Worm (Caenorhabditis elegans) whole organism, L4 larva: ENCODE measurements around the gene pno-1.
A peak's percentile ranks its signal among the peaks of the same experiment; 100 is the strongest.

ENCODE experiments used
- F10B5.3 ChIP-seq: sonication (generic microtip); optimal IDR thresholded peaks from 2 replicates; lab custom pipeline; 2016; ENCODE audit warnings: mild to moderate bottlenecking, missing genetic modification characterization, missing compliant biosample characterization
- F26F4.8 ChIP-seq: fragments of 200-800 bp; sonication (Bioruptor generic); conservative IDR thresholded peaks from 2 replicates; pipeline ENCODE4 v1.3.6; 2022; ENCODE audit warnings: missing genetic modification characterization, missing compliant biosample characterization
- F37D6.2 ChIP-seq: sonication (generic microtip); optimal IDR thresholded peaks from 2 replicates; lab custom pipeline; 2016; ENCODE audit warnings: mild to moderate bottlenecking, missing genetic modification characterization, missing compliant biosample characterization
- F44E2.7 ChIP-seq: fragments of 200-800 bp; sonication (Bioruptor generic); IDR thresholded peaks from 2 replicates; pipeline ENCODE4 v2.1.2; 2022; ENCODE audit warnings: missing genetic modification characterization, missing compliant biosample characterization
- F49E8.2 ChIP-seq: sonication (generic microtip); optimal IDR thresholded peaks from 2 replicates; lab custom pipeline; 2016; ENCODE audit warnings: missing compliant biosample characterization, mild to moderate bottlenecking, missing genetic modification characterization, borderline replicate concordance
- R02D3.7 ChIP-seq: fragments of 150-350 bp; sonication (generic microtip); optimal IDR thresholded peaks from 3 replicates; lab custom pipeline; 2014; ENCODE audit warnings: missing biosample characterization, missing genetic modification characterization
- Y105C5A.15 ChIP-seq: fragments of 200-800 bp; sonication (Bioruptor generic); IDR thresholded peaks from 2 replicates; pipeline ENCODE4 v1.3.6; 2022; ENCODE audit warnings: missing genetic modification characterization, missing compliant biosample characterization
- Y48G9A.11 ChIP-seq: fragments of 200-800 bp; sonication (Bioruptor generic); IDR thresholded peaks from 2 replicates; pipeline ENCODE4 v1.3.6; 2022; ENCODE audit warnings: missing genetic modification reagents, missing genetic modification characterization, missing compliant biosample characterization
- Y5F2A.4 ChIP-seq: fragments of 200-800 bp; sonication (Bioruptor generic); optimal IDR thresholded peaks from 2 replicates; lab custom pipeline; 2018; ENCODE audit warnings: mild to moderate bottlenecking, missing genetic modification characterization, missing compliant biosample characterization
- Y75B8A.6 ChIP-seq: fragments of 200-800 bp; sonication (Bioruptor generic); IDR thresholded peaks from 2 replicates; pipeline ENCODE4 v1.3.6; 2022; ENCODE audit warnings: missing genetic modification reagents, missing genetic modification characterization, missing compliant biosample characterization
- ZK337.2 ChIP-seq: fragments of 200-800 bp; sonication (Bioruptor generic); IDR thresholded peaks from 2 replicates; pipeline ENCODE4 v1.3.6; 2022; ENCODE audit warnings: missing genetic modification reagents, missing genetic modification characterization, missing compliant biosample characterization
- ZK546.5 ChIP-seq, 2 experiments: sonication (generic microtip); optimal IDR thresholded peaks; 2 replicates each; lab custom pipeline; 2017; ENCODE audit warnings: missing biosample characterization in 2 of 2, missing genetic modification characterization in 2 of 2
- aly-2 ChIP-seq: sonication (generic microtip); optimal IDR thresholded peaks from 2 replicates; lab custom pipeline; 2018; ENCODE audit warnings: missing biosample characterization, missing genetic modification characterization
- attf-4 ChIP-seq: sonication (generic microtip); optimal IDR thresholded peaks from 3 replicates; lab custom pipeline; 2017; ENCODE audit warnings: missing biosample characterization, missing genetic modification characterization
- ceh-28 ChIP-seq: fragments of 150-350 bp; optimal IDR thresholded peaks from 2 replicates; lab custom pipeline; 2014; ENCODE audit warnings: missing biosample characterization, missing genetic modification reagents, missing genetic modification characterization
- ceh-62 ChIP-seq: sonication (generic microtip); optimal IDR thresholded peaks from 2 replicates; lab custom pipeline; 2017; ENCODE audit warnings: missing biosample characterization, missing genetic modification characterization
- ceh-82 ChIP-seq: sonication (generic microtip); optimal IDR thresholded peaks from 2 replicates; lab custom pipeline; 2017; ENCODE audit warnings: missing biosample characterization, missing genetic modification characterization
- daf-12 ChIP-seq: fragments of 150-350 bp; optimal IDR thresholded peaks from 2 replicates; lab custom pipeline; 2014; ENCODE audit warnings: missing biosample characterization, missing genetic modification reagents, missing genetic modification characterization
- dpl-1 ChIP-seq: fragments of 150-350 bp; optimal IDR thresholded peaks from 2 replicates; lab custom pipeline; 2014; ENCODE audit warnings: missing biosample characterization, missing genetic modification reagents, missing genetic modification characterization
- egl-27 ChIP-seq: sonication (generic microtip); optimal IDR thresholded peaks from 3 replicates; lab custom pipeline; 2017; ENCODE audit warnings: missing biosample characterization, missing genetic modification reagents, missing genetic modification characterization
- fos-1 ChIP-seq: fragments of 150-350 bp; optimal IDR thresholded peaks from 2 replicates; lab custom pipeline; 2014; ENCODE audit warnings: missing biosample characterization, missing genetic modification characterization
- hlh-30 ChIP-seq: sonication (generic microtip); optimal IDR thresholded peaks from 2 replicates; lab custom pipeline; 2017; ENCODE audit warnings: antibody characterized with exemption, mild to moderate bottlenecking, missing genetic modification characterization, missing compliant biosample characterization; ENCODE audit not compliant: insufficient read depth
- jun-1 ChIP-seq: fragments of 150-350 bp; optimal IDR thresholded peaks from 2 replicates; lab custom pipeline; 2014; ENCODE audit warnings: missing biosample characterization, missing genetic modification reagents, missing genetic modification characterization
- lin-13 ChIP-seq: fragments of 150-350 bp; optimal IDR thresholded peaks from 2 replicates; lab custom pipeline; 2014; ENCODE audit warnings: missing biosample characterization, missing genetic modification reagents, missing genetic modification characterization
- lin-29 ChIP-seq: fragments of 200-800 bp; sonication (Bioruptor generic); IDR thresholded peaks from 2 replicates; pipeline ENCODE4 v1.3.6; 2022; ENCODE audit warnings: missing genetic modification reagents, missing genetic modification characterization, missing compliant biosample characterization
- lin-38 ChIP-seq: fragments of 200-800 bp; sonication (Bioruptor generic); IDR thresholded peaks from 2 replicates; pipeline ENCODE4 v1.3.6; 2022; ENCODE audit warnings: missing genetic modification reagents, missing genetic modification characterization, missing compliant biosample characterization
- lin-39 ChIP-seq: fragments of 150-350 bp; optimal IDR thresholded peaks from 2 replicates; lab custom pipeline; 2014; ENCODE audit warnings: missing biosample characterization, missing genetic modification reagents, missing genetic modification characterization
- lir-3 ChIP-seq: sonication (generic microtip); optimal IDR thresholded peaks from 2 replicates; lab custom pipeline; 2016; ENCODE audit warnings: mild to moderate bottlenecking, missing genetic modification characterization, missing compliant biosample characterization
- lsy-2 ChIP-seq, 2 experiments: fragments of 150-350 bp in 1 of 2; sonication (generic microtip) in 1 of 2; optimal IDR thresholded peaks; 2 replicates each; lab custom pipeline; 2014 to 2017; ENCODE audit warnings: missing biosample characterization in 2 of 2, missing genetic modification characterization in 2 of 2
- madf-9 ChIP-seq: fragments of 200-800 bp; sonication (Bioruptor generic); conservative IDR thresholded peaks from 2 replicates; pipeline ENCODE4 v1.3.6; 2022; ENCODE audit warnings: missing genetic modification reagents, missing genetic modification characterization, missing compliant biosample characterization
- mdl-1 ChIP-seq, 2 experiments: fragments of 150-350 bp in 1 of 2; sonication (generic microtip) in 1 of 2; optimal IDR thresholded peaks; 2 replicates each; lab custom pipeline; 2014 to 2017; ENCODE audit warnings: missing biosample characterization in 2 of 2, missing genetic modification characterization in 2 of 2
- mdt-29 ChIP-seq: fragments of 200-800 bp; sonication (Bioruptor generic); IDR thresholded peaks from 2 replicates; pipeline ENCODE4 v1.3.6; 2022; ENCODE audit warnings: missing genetic modification reagents, missing genetic modification characterization, missing compliant biosample characterization
- mxl-2 ChIP-seq: fragments of 200-800 bp; sonication (Bioruptor generic); conservative IDR thresholded peaks from 2 replicates; pipeline ENCODE4 v1.3.6; 2022; ENCODE audit warnings: missing genetic modification reagents, missing genetic modification characterization, missing compliant biosample characterization
- nhr-11 ChIP-seq: fragments of 150-350 bp; optimal IDR thresholded peaks from 2 replicates; lab custom pipeline; 2014; ENCODE audit warnings: missing biosample characterization, missing genetic modification characterization
- nhr-111 ChIP-seq: fragments of 200-800 bp; sonication (Bioruptor generic); optimal IDR thresholded peaks from 2 replicates; lab custom pipeline; 2018; ENCODE audit warnings: mild to moderate bottlenecking, missing genetic modification characterization, missing compliant biosample characterization
- nhr-28 ChIP-seq: fragments of 150-350 bp; optimal IDR thresholded peaks from 2 replicates; lab custom pipeline; 2014; ENCODE audit warnings: missing biosample characterization, missing genetic modification characterization
- nhr-76 ChIP-seq: fragments of 150-350 bp; optimal IDR thresholded peaks from 2 replicates; lab custom pipeline; 2014; ENCODE audit warnings: missing biosample characterization, missing genetic modification characterization
- pha-4 ChIP-seq, 2 experiments: fragments of 150-350 bp in 1 of 2; fragments of 200-800 bp in 1 of 2; sonication (Bioruptor generic) in 1 of 2; IDR thresholded peaks in 1 of 2; optimal IDR thresholded peaks in 1 of 2; 2 replicates each; pipeline versions ENCODE4 v1.3.6 to Lab custom; 2014 to 2022; ENCODE audit warnings: missing genetic modification characterization in 2 of 2, missing genetic modification reagents in 2 of 2, missing biosample characterization in 1 of 2, missing compliant biosample characterization in 1 of 2
- set-16 ChIP-seq: fragments of 200-800 bp; sonication (Bioruptor generic); IDR thresholded peaks from 2 replicates; pipeline ENCODE4 v1.3.6; 2022; ENCODE audit warnings: missing genetic modification reagents, missing genetic modification characterization, missing compliant biosample characterization
- skn-1 ChIP-seq: fragments of 150-350 bp; optimal IDR thresholded peaks from 2 replicates; lab custom pipeline; 2014; ENCODE audit warnings: missing biosample characterization, missing genetic modification characterization
- snpc-1.2 ChIP-seq: fragments of 200-800 bp; sonication (Bioruptor generic); IDR thresholded peaks from 2 replicates; pipeline ENCODE4 v1.3.6; 2022; ENCODE audit warnings: missing genetic modification reagents, missing genetic modification characterization, missing compliant biosample characterization
- tra-1 ChIP-seq: fragments of 200-800 bp; sonication (Bioruptor generic); IDR thresholded peaks from 2 replicates; pipeline ENCODE4 v1.3.6; 2022; ENCODE audit warnings: missing genetic modification reagents, missing genetic modification characterization, missing compliant biosample characterization
- vab-7 ChIP-seq: fragments of 200-800 bp; sonication (Bioruptor generic); IDR thresholded peaks from 2 replicates; pipeline ENCODE4 v1.3.6; 2022; ENCODE audit warnings: missing genetic modification reagents, missing genetic modification characterization, missing compliant biosample characterization
- ztf-11 ChIP-seq: fragments of 150-350 bp; optimal IDR thresholded peaks from 2 replicates; lab custom pipeline; 2014; ENCODE audit warnings: missing biosample characterization, missing genetic modification characterization
- ztf-7 ChIP-seq: fragments of 150-350 bp; optimal IDR thresholded peaks from 2 replicates; lab custom pipeline; 2014; ENCODE audit warnings: missing biosample characterization, missing genetic modification characterization

Gene pno-1

DNA sequence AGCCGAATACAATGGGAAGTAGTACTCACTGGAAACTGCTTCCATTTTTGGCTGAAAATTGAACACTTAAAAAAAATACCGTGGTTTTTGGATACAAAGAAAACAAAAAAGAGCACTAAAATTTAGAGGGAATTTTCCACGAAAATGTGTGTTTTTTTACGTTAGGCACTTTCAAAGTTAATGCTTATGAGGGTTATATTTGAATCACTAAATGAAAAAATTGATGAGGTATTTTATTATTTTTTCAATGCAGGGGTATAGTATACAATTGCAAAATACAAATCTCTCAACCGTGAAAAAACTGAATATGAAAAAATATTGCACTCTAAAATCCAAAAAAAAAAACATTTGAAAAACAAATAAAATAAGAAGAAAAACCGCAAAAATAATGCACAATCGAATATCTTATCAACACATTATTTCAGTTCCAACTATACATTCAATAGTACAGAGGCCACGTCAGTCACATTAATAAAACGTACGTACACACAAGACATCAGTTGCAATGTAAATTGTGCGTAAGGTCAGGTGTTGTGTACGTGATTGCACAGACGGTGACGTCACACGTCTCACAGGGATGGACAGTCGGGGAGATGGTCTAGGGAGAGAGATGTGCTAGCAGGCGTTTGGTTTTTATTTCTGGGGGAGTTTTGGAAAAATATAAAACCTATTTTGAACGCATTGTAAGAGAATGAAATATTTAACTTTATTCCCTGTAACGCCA lies 27.3 kb upstream of the pno-1 start, which contains the start of gene aqp-10 (continued):
- TF ChIP-seq tra-1 (GFP tag; lab: Robert Waterston, UW) (no peak), jun-1 (tag; lab: Kevin White, UChicago) (no peak), Y48G9A.11 (GFP tag; lab: Robert Waterston, UW) (no peak), snpc-1.2 (no peak), fos-1 (tag; lab: Kevin White, UChicago) (no peak), ceh-82 (tag; lab: Kevin White, UChicago) (no peak), Y75B8A.6 (GFP tag; lab: Robert Waterston, UW) (no peak), attf-4 (no peak), mdl-1 (tag; optimal IDR thresholded peaks at IDR 0.05; lab: Kevin White, UChicago) (peak in 1 of 2 experiments; percentile 20), mxl-2 (0 out of 2 replicates have a peak, but pooled peaks have one; percentile 23)

DNA sequence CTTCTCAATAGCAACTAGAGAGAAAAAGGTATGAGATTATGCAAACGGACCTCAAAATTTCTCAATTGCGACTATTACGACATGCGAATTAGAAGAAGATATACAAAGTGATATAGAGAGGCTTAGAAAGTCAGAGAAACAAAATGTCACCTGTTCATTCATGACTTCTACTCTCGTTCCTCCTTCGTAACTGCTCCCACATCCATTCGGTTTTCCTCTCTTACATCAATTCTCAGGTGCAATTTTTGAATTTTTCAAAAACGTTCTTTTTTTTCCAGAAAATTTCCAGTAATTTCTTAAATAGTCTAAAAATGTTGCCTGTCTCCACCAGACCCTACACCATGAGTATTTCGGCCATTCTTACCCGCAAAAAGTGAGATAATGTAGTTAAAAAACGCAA lies 22.0 kb upstream of the pno-1 start:
- TF ChIP-seq F37D6.2 (tag; lab: Kevin White, UChicago) (no peak), pha-4 (GFP tag; IDR thresholded peaks at IDR 0.05; lab: Robert Waterston, UW) (no peak), pha-4 (tag; optimal IDR thresholded peaks at IDR 0.05; lab: Kevin White, UChicago) (no peak), F26F4.8 (GFP tag; lab: Robert Waterston, UW) (no peak), F10B5.3 (tag; lab: Kevin White, UChicago) (no peak), aly-2 (tag; lab: Kevin White, UChicago) (no peak), ZK337.2 (no peak), F49E8.2 (tag; lab: Kevin White, UChicago) (no peak)

DNA sequence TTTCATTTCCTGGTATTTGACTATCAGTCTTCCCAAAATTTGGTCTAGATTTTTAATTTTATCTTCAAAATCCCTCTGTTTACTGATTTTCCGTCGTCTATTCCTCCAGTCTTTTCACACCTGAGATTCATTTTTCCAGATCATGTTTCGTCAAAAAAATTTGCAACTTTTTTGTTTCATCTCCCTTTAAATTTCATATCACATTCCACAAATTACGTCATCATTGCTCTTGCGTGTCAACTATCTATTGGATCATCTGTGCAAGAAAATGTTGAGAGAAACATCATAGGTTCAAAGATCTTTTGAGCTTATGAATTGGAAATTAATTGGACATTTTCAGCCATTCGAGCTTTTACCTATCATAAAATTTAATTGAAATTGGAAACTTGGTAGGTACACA lies 16.7 kb upstream of the pno-1 start:
- no peak for TF ChIP-seq Y5F2A.4
- no peak for TF ChIP-seq ceh-62 (tag; lab: Kevin White, UChicago)
- TF ChIP-seq nhr-111 = no peak
- no peak for TF ChIP-seq ztf-7 (tag; lab: Kevin White, UChicago)
- no peak for TF ChIP-seq attf-4
- TF ChIP-seq F44E2.7 (GFP tag; lab: Robert Waterston, UW) = no peak
- peak; percentile 3 for TF ChIP-seq nhr-11
- no peak for TF ChIP-seq skn-1 (tag; lab: Kevin White, UChicago)
- TF ChIP-seq, all 104 proteins: peak for 1

DNA sequence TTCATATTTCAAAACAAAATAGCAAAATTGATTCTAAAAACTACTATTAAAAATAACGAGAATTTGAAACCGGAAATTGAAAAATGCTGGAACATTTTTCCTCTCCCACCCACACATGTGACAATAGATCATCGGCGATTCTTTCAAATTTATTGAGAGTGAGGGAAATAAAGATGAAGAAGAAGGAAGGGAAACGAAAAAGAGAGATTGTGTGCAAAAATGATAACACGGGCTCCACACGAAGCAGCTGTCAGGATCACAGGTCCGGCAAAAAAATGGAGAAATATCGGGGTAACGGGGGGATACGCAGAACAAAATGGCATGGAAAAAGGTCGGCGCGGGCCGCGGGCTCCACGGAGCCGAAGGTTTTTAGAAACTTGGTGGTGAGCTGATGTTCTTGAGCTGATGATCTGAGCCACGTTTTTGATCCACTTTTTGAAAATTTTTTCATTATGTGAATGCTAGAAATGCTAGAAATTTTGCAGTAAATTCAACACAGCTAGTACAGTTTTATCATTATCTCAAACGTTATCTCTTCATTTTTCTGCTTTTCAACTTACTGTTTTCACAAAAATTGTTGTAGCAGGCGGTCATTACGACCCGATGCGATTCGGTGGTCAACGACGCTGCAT lies 15.1 kb upstream of the pno-1 start, which contains the start of gene shk-1:
Gene shk-1 (plus strand): TSS at position 582 of the 632 bp plus-strand sequence.
- TF ChIP-seq mdt-29 (GFP tag; lab: Robert Waterston, UW) = no peak
- TF ChIP-seq nhr-11 = peak; percentile 90
- TF ChIP-seq egl-27 (tag; lab: Kevin White, UChicago) = no peak
- no peak for TF ChIP-seq daf-12 (tag; lab: Kevin White, UChicago)
- no peak for TF ChIP-seq ceh-28
- TF ChIP-seq hlh-30 (tag; lab: Kevin White, UChicago) = peak; percentile 13
- no peak for TF ChIP-seq R02D3.7 (tag; lab: Kevin White, UChicago)
- no peak for TF ChIP-seq Y105C5A.15 (GFP tag; lab: Robert Waterston, UW)
- TF ChIP-seq ztf-11 (tag; lab: Kevin White, UChicago) = no peak
- no peak for TF ChIP-seq pha-4 (GFP tag; IDR thresholded peaks at IDR 0.05; lab: Robert Waterston, UW)
- no peak for TF ChIP-seq pha-4 (tag; optimal IDR thresholded peaks at IDR 0.05; lab: Kevin White, UChicago)
- no peak for TF ChIP-seq nhr-76 (tag; lab: Kevin White, UChicago)
- no peak for TF ChIP-seq ZK546.5 (tag; optimal IDR thresholded peaks at IDR 0.05; lab: Kevin White, UChicago)
- TF ChIP-seq ztf-7 (tag; lab: Kevin White, UChicago) = no peak
- no peak for TF ChIP-seq lin-13 (GFP tag; lab: Kevin White, UChicago)
- TF ChIP-seq lin-29 (GFP tag; lab: Robert Waterston, UW) = no peak
- no peak; the same call in 1 of the 2 replicates for TF ChIP-seq set-16 (GFP tag; lab: Robert Waterston, UW)
- TF ChIP-seq dpl-1 (GFP tag; lab: Kevin White, UChicago) = no peak
- TF ChIP-seq lin-39 (tag; lab: Kevin White, UChicago) = no peak
- TF ChIP-seq lsy-2 (tag; optimal IDR thresholded peaks at IDR 0.05; lab: Kevin White, UChicago) = no peak
- no peak for TF ChIP-seq Y75B8A.6 (GFP tag; lab: Robert Waterston, UW)
- no peak for TF ChIP-seq lin-38 (GFP tag; lab: Robert Waterston, UW)
- no peak for TF ChIP-seq nhr-28 (tag; lab: Kevin White, UChicago)
- TF ChIP-seq madf-9 = no peak
- TF ChIP-seq lir-3 (tag; lab: Kevin White, UChicago) = no peak
- TF ChIP-seq vab-7 (GFP tag; lab: Robert Waterston, UW) = no peak
